Worm (Caenorhabditis elegans) whole organism, young adult: ENCODE results near the gene tdp-1.
A peak's percentile ranks its signal among the peaks of the same experiment; 100 is the strongest.

Experiments used
- B0019.2 ChIP-seq: fragments of 200-800 bp; sonication (Bioruptor generic); conservative IDR thresholded peaks from 2 replicates; pipeline ENCODE4 v1.3.6; 2022; ENCODE audit warnings: missing genetic modification reagents, missing genetic modification characterization, missing compliant biosample characterization
- B0035.1 ChIP-seq: sonication (generic microtip); optimal IDR thresholded peaks from 2 replicates; lab custom pipeline; 2016; ENCODE audit warnings: missing genetic modification characterization, mild to moderate bottlenecking, missing compliant biosample characterization, missing genotype, missing genetic modification reagents
- C06A6.2 ChIP-seq: fragments of 200-800 bp; sonication (Bioruptor generic); conservative IDR thresholded peaks from 2 replicates; pipeline ENCODE4 v1.3.6; 2022; ENCODE audit warnings: missing genetic modification characterization, missing compliant biosample characterization
- F52B5.7 ChIP-seq: sonication (generic microtip); optimal IDR thresholded peaks from 2 replicates; lab custom pipeline; 2016; ENCODE audit warnings: mild to moderate bottlenecking, missing genetic modification characterization, missing compliant biosample characterization
- T26A5.8 ChIP-seq: sonication (generic microtip); optimal IDR thresholded peaks from 2 replicates; lab custom pipeline; 2016; ENCODE audit warnings: missing genetic modification characterization, missing compliant biosample characterization
- akir-1 ChIP-seq: fragments of 200-800 bp; sonication (Bioruptor generic); optimal IDR thresholded peaks from 2 replicates; lab custom pipeline; 2018; ENCODE audit warnings: mild to moderate bottlenecking, missing genetic modification characterization, moderate library complexity, missing compliant biosample characterization
- athp-1 ChIP-seq: sonication (generic microtip); optimal IDR thresholded peaks from 2 replicates; lab custom pipeline; 2017; ENCODE audit warnings: mild to moderate bottlenecking, missing genetic modification characterization, missing compliant biosample characterization
- attf-3 ChIP-seq: fragments of 200-800 bp; sonication (Bioruptor generic); conservative IDR thresholded peaks from 2 replicates; pipeline ENCODE4 v1.3.6; 2022; ENCODE audit warnings: missing genetic modification reagents, missing genetic modification characterization, missing compliant biosample characterization
- ccch-3 ChIP-seq: fragments of 200-800 bp; sonication (Bioruptor generic); optimal IDR thresholded peaks from 2 replicates; lab custom pipeline; 2018; ENCODE audit warnings: mild to moderate bottlenecking, missing genetic modification characterization, missing compliant biosample characterization
- cebp-2 ChIP-seq: fragments of 200-800 bp; sonication (Bioruptor generic); IDR thresholded peaks from 2 replicates; pipeline ENCODE4 v1.3.6; 2022; ENCODE audit warnings: missing genetic modification characterization, missing compliant biosample characterization
- die-1 ChIP-seq: sonication (generic microtip); optimal IDR thresholded peaks from 2 replicates; lab custom pipeline; 2016; ENCODE audit warnings: missing genotype, mild to moderate bottlenecking, missing genetic modification characterization, missing compliant biosample characterization
- dpl-1 ChIP-seq: fragments of 150-350 bp; optimal IDR thresholded peaks from 2 replicates; lab custom pipeline; 2014; ENCODE audit warnings: missing biosample characterization, missing genetic modification reagents, missing genetic modification characterization
- egl-44 ChIP-seq: fragments of 200-800 bp; sonication (Bioruptor generic); IDR thresholded peaks from 2 replicates; pipeline ENCODE4 v1.3.6; 2022; ENCODE audit warnings: missing genetic modification reagents, missing genetic modification characterization, missing compliant biosample characterization
- egrh-3 ChIP-seq: fragments of 200-800 bp; sonication (Bioruptor generic); IDR thresholded peaks from 2 replicates; pipeline ENCODE4 v1.3.6; 2022; ENCODE audit warnings: missing genetic modification reagents, missing genetic modification characterization, missing compliant biosample characterization
- ekl-4 ChIP-seq: fragments of 200-800 bp; sonication (Bioruptor generic); IDR thresholded peaks from 2 replicates; pipeline ENCODE4 v1.3.6; 2022; ENCODE audit warnings: missing genetic modification reagents, missing genetic modification characterization, missing compliant biosample characterization
- fkh-3 ChIP-seq: sonication (generic microtip); optimal IDR thresholded peaks from 2 replicates; lab custom pipeline; 2016; ENCODE audit warnings: mild to moderate bottlenecking, missing genetic modification characterization, missing compliant biosample characterization
- hrde-1 ChIP-seq: sonication (generic microtip); optimal IDR thresholded peaks from 2 replicates; lab custom pipeline; 2016; ENCODE audit warnings: missing genetic modification characterization, mild to moderate bottlenecking, missing compliant biosample characterization, moderate library complexity, missing genotype, missing genetic modification reagents, borderline replicate concordance
- hsf-1 ChIP-seq: fragments of 200-800 bp; sonication (Bioruptor generic); IDR thresholded peaks from 2 replicates; pipeline ENCODE4 v1.3.6; 2022; ENCODE audit warnings: missing genetic modification reagents, missing genetic modification characterization, missing compliant biosample characterization
- lag-1 ChIP-seq: fragments of 200-800 bp; sonication (Bioruptor generic); IDR thresholded peaks from 2 replicates; pipeline ENCODE4 v1.3.6; 2022; ENCODE audit warnings: missing genetic modification reagents, missing genetic modification characterization, missing compliant biosample characterization
- lin-40 ChIP-seq: sonication (generic microtip); optimal IDR thresholded peaks from 2 replicates; lab custom pipeline; 2016; ENCODE audit warnings: missing genetic modification characterization, mild to moderate bottlenecking, missing compliant biosample characterization, missing genotype, missing genetic modification reagents
- lin-54 ChIP-seq: fragments of 200-800 bp; sonication (Bioruptor generic); optimal IDR thresholded peaks from 2 replicates; lab custom pipeline; 2018; ENCODE audit warnings: mild to moderate bottlenecking, missing genetic modification characterization, missing compliant biosample characterization
- lir-1 ChIP-seq: fragments of 200-800 bp; sonication (Bioruptor generic); conservative IDR thresholded peaks from 2 replicates; pipeline ENCODE4 v1.3.6; 2022; ENCODE audit warnings: missing genetic modification reagents, missing genetic modification characterization, missing compliant biosample characterization
- lsy-27 ChIP-seq: sonication (generic microtip); optimal IDR thresholded peaks from 2 replicates; lab custom pipeline; 2017; ENCODE audit warnings: missing genetic modification characterization, mild to moderate bottlenecking, missing compliant biosample characterization, antibody characterized with exemption, missing genotype, borderline replicate concordance; ENCODE audit not compliant: insufficient read depth
- madf-8 ChIP-seq: fragments of 200-800 bp; sonication (Bioruptor generic); conservative IDR thresholded peaks from 2 replicates; pipeline ENCODE4 v1.3.6; 2022; ENCODE audit warnings: missing genetic modification reagents, missing genetic modification characterization, missing compliant biosample characterization
- mcd-1 ChIP-seq: fragments of 200-800 bp; sonication (Bioruptor generic); IDR thresholded peaks from 2 replicates; pipeline ENCODE4 v1.3.6; 2022; ENCODE audit warnings: missing genetic modification reagents, missing genetic modification characterization, missing compliant biosample characterization
- nfyb-1 ChIP-seq: fragments of 200-800 bp; sonication (Bioruptor generic); IDR thresholded peaks from 2 replicates; pipeline ENCODE4 v1.3.6; 2022; ENCODE audit warnings: missing genetic modification reagents, missing genetic modification characterization, missing compliant biosample characterization
- repo-1 ChIP-seq: sonication (generic microtip); optimal IDR thresholded peaks from 2 replicates; lab custom pipeline; 2017; ENCODE audit warnings: mild to moderate bottlenecking, missing genetic modification characterization, missing compliant biosample characterization
- rpc-1 ChIP-seq, 2 experiments: fragments of 150-350 bp in 1 of 2; sonication (generic microtip) in 1 of 2; optimal IDR thresholded peaks; 2 replicates each; lab custom pipeline; 2014 to 2018; ENCODE audit warnings: missing biosample characterization in 1 of 2, missing genetic modification characterization in 1 of 2, missing genetic modification reagents in 1 of 2, missing genotype in 1 of 2
- sea-2 ChIP-seq: fragments of 200-800 bp; sonication (Bioruptor generic); IDR thresholded peaks from 2 replicates; pipeline ENCODE4 v1.3.6; 2022; ENCODE audit warnings: missing genetic modification characterization, missing compliant biosample characterization
- snpc-1.1 ChIP-seq: sonication (generic microtip); optimal IDR thresholded peaks from 2 replicates; lab custom pipeline; 2017; ENCODE audit warnings: missing genetic modification characterization, mild to moderate bottlenecking, missing compliant biosample characterization, antibody characterized with exemption, moderate library complexity, missing genotype, missing genetic modification reagents; ENCODE audit not compliant: insufficient read depth
- tbp1 ChIP-seq: fragments of 200-800 bp; sonication (Bioruptor generic); optimal IDR thresholded peaks from 2 replicates; lab custom pipeline; 2018; ENCODE audit warnings: mild to moderate bottlenecking, missing genetic modification characterization, missing compliant biosample characterization
- zfh-2 ChIP-seq: fragments of 200-800 bp; sonication (Bioruptor generic); conservative IDR thresholded peaks from 2 replicates; pipeline ENCODE4 v1.3.6; 2022; ENCODE audit warnings: missing genetic modification reagents, missing genetic modification characterization, missing compliant biosample characterization
- ztf-6 ChIP-seq: fragments of 200-800 bp; sonication (Bioruptor generic); IDR thresholded peaks from 2 replicates; pipeline ENCODE4 v1.3.6; 2022; ENCODE audit warnings: missing genetic modification reagents, missing genetic modification characterization, missing compliant biosample characterization

Gene tdp-1

DNA sequence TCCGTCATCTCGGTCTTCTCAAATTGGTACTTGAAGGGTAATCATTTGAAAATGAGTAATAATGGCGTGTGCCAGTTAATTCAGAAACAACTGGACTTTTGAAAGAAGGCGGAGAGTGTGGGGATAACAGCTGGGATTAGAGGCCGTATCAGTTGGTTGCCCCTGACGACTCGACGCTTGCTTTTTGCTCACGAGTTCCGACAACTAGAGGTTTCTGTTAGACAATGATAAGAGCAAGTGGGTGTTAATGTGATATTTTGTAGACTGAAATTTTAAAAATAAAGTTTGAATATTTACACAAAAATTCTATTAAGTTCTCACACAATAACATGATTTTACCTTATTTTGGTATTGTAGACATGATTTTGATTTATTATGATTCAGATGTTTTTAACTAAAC is 7.4 kb downstream of the tdp-1 start, which contains the start of gene F44G4.7:
Gene F44G4.7 (minus strand): TSS at position 101 of the 400 bp plus-strand sequence.
- TF ChIP-seq rpc-1 (optimal IDR thresholded peaks at IDR 0.05; lab: Kevin White, UChicago) (no peak), rpc-1 (tag; optimal IDR thresholded peaks at IDR 0.05; lab: Kevin White, UChicago) (no peak), lsy-27 (tag; lab: Kevin White, UChicago) (no peak), tbp1 (GFP tag; lab: Kevin White, UChicago) (no peak), sea-2 (GFP tag; lab: Robert Waterston, UW) (no peak), dpl-1 (no peak), hrde-1 (tag; lab: Kevin White, UChicago) (no peak), cebp-2 (no peak), hsf-1 (GFP tag; lab: Robert Waterston, UW) (no peak), ztf-6 (GFP tag; lab: Robert Waterston, UW) (no peak)

DNA sequence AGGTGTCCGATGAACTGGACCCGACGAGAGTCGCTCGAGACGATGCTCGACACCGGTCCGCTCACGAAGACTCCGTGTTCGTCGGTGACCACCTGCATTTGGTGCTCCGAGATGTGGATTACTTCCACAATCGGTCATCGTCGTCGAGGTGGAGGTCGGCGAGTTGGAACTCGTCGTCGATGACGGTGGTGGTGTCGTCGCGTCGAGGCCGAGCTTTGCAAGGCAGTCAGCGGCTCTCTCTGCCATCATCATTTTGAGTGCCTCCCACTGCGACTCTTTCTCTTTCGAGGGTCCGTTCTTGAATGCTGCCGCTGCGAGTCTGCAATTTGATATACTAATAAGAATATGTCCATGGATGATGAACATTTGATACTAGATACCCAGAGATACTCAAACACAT is 10.1 kb downstream of the tdp-1 start:
- TF ChIP-seq zfh-2 (GFP tag; lab: Robert Waterston, UW) (peak; percentile 84), mcd-1 (0 out of 2 replicates have a peak, but pooled peaks have one; percentile 17), egrh-3 (GFP tag; lab: Robert Waterston, UW) (peak; percentile 58; the same call in 1 of the 2 replicates), lir-1 (no peak), nfyb-1 (GFP tag; lab: Robert Waterston, UW) (no peak), egl-44 (GFP tag; lab: Robert Waterston, UW) (no peak), lin-40 (tag; lab: Kevin White, UChicago) (no peak), madf-8 (GFP tag; lab: Robert Waterston, UW) (no peak), akir-1 (no peak), ccch-3 (no peak)
- TF ChIP-seq, all 124 proteins: peak for 3

DNA sequence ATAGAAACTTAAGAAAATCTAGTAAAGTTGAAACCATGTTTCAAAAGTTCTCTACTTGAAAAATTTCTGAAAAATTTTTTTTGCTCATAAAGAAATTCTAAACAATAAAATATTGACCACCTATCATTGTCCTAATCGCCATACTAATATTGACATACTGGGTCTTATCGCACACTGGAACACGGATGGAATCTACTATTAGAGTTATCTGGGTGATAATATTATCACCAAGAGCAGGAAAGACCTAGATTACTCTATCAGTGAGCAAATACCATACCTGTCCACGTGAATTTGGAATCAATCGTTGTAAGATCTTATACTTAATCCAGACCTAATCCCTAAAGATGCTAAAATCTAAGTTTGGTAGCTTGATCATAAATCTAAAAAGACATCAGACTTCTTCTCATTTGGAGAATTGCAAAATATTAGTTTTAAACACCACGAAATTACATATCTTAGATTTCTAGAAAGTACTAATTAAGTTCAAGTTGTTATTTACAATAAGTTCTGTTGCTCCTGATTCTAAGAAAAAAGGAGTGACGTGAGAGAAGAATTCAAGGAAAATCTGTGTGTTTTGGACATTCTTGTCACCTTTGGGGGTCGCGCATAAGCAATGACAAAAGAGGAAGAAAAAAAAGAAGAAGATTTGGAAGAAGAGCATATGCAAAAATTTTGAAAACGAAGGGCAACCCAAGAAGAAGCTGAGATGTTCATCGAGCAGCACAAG is 12.5 kb downstream of the tdp-1 start:
- TF ChIP-seq C06A6.2 (no peak), fkh-3 (no peak), lin-54 (GFP tag; lab: Kevin White, UChicago) (no peak), cebp-2 (no peak), ekl-4 (GFP tag; lab: Robert Waterston, UW) (no peak), B0035.1 (no peak), die-1 (tag; lab: Kevin White, UChicago) (no peak), T26A5.8 (tag; lab: Kevin White, UChicago) (no peak), lag-1 (GFP tag; lab: Robert Waterston, UW) (no peak), attf-3 (GFP tag; lab: Robert Waterston, UW) (no peak), F52B5.7 (tag; lab: Kevin White, UChicago) (no peak), snpc-1.1 (no peak), B0019.2 (GFP tag; lab: Robert Waterston, UW) (no peak), repo-1 (tag; lab: Kevin White, UChicago) (no peak)

DNA sequence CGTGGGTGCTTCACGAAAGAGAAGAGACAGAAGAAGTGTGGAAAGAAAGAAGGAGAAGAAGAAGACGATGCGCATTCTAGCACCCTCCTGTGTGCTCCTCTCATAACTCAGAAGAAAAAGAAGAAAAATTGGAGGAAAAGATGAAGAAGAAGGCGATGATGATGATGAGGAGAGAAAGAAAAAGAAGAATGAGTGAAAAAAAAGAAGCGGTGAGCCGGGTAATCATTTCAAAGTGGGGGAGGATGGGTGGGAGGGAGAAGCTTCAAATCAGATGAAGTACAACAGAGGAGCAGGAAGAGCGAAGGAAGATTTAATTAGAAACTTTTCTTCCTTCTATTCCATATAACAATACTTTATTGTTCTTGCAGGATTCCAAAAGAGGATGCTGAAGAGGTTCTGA is 13.1 kb downstream of the tdp-1 start:
- TF ChIP-seq athp-1 (tag; lab: Kevin White, UChicago) (no peak), zfh-2 (GFP tag; lab: Robert Waterston, UW) (0 out of 2 replicates have a peak, but pooled peaks have one; percentile 22)
- TF ChIP-seq, all 124 proteins: peak for 1
